Fruit fly (Drosophila melanogaster) whole organism, wandering third instar larva: Measurements from ENCODE around the gene CG9992.
A peak's percentile ranks its signal among the peaks of the same experiment; 100 is the strongest.

Source experiments
- Dif ChIP-seq: fragments of 200-275, 200-300 bp; sonication (Bioruptor generic); optimal IDR thresholded peaks from 2 replicates; lab custom pipeline; 2018; ENCODE audit warnings: missing biosample characterization, missing genetic modification characterization; ENCODE audit not compliant: partially characterized antibody
- Mio ChIP-seq: sonication (Bioruptor generic); optimal IDR thresholded peaks from 2 replicates; lab custom pipeline; 2016; ENCODE audit warnings: missing biosample characterization, missing genetic modification characterization
- Myc ChIP-seq: fragments of >200 bp; optimal IDR thresholded peaks from 2 replicates; lab custom pipeline; 2017
- Vsx2 ChIP-seq: fragments of 200-300, 225-300 bp; sonication (Bioruptor generic); optimal IDR thresholded peaks from 2 replicates; lab custom pipeline; 2018; ENCODE audit warnings: missing biosample characterization, missing genetic modification characterization; ENCODE audit not compliant: partially characterized antibody
- ey ChIP-seq: fragments of 200-800 bp; sonication (Bioruptor generic); optimal IDR thresholded peaks from 2 replicates; lab custom pipeline; 2016; ENCODE audit warnings: missing biosample characterization, missing genetic modification characterization
- h ChIP-seq: fragments of 200-800 bp; sonication (Bioruptor generic); optimal IDR thresholded peaks from 3 replicates; lab custom pipeline; 2016; ENCODE audit warnings: missing biosample characterization, mild to moderate bottlenecking, missing genetic modification characterization
- pan ChIP-seq: fragments of >200 bp; optimal IDR thresholded peaks from 2 replicates; lab custom pipeline; 2017
- psq ChIP-seq: fragments of 200-800 bp; sonication (Bioruptor generic); optimal IDR thresholded peaks from 3 replicates; lab custom pipeline; 2017; ENCODE audit warnings: missing biosample characterization, mild to moderate bottlenecking, missing genetic modification characterization, moderate library complexity
- sv ChIP-seq: fragments of 200-800 bp; sonication (Bioruptor generic); optimal IDR thresholded peaks from 3 replicates; lab custom pipeline; 2016; ENCODE audit warnings: missing biosample characterization, missing genetic modification characterization

dm6 chrX:16333434-16334141, 51.1 kb downstream of the CG9992 start, which contains the start of the genes CG9921 and Dsp1:
- TF ChIP-seq ey (no peak), Dif (peak; percentile 90), h (no peak), pan (lab: Kevin White, UChicago) (no peak), psq (GFP tag; lab: Kevin White, UChicago) (no peak), Myc (lab: Kevin White, UChicago) (no peak), sv (no peak), Vsx2 (GFP tag; lab: Kevin White, UChicago) (peak; percentile 63), Mio (GFP tag; lab: Kevin White, UChicago) (no peak)
